Fruit fly (Drosophila melanogaster) whole organism: ENCODE data around the gene Arp8.

ENCODE experiments used
- CG8478 ChIP-seq: fragments of >200 bp; optimal IDR thresholded peaks from 2 replicates; lab custom pipeline; 2018; ENCODE audit warnings: inconsistent platforms
- Dll ChIP-seq: fragments of >200 bp; optimal IDR thresholded peaks from 2 replicates; lab custom pipeline; 2017
- EcR ChIP-seq, 2 experiments: fragments of >200 bp; optimal IDR thresholded peaks; 2 replicates each; lab custom pipeline; 2017; ENCODE audit warnings: missing biosample characterization in 2 of 2, missing genetic modification characterization in 2 of 2, missing genetic modification reagents in 2 of 2
- pan ChIP-seq: fragments of >200 bp; optimal IDR thresholded peaks from 2 replicates; lab custom pipeline; 2017
- psq ChIP-seq: fragments of >200 bp; optimal IDR thresholded peaks from 2 replicates; lab custom pipeline; 2017
- usp ChIP-seq: fragments of >200 bp; optimal IDR thresholded peaks from 2 replicates; lab custom pipeline; 2017; ENCODE audit warnings: missing biosample characterization, missing genetic modification characterization, mixed read lengths

Arp8 gene

dm6 chrX:17882769-17883168 is 22.2 kb upstream of the Arp8 start:
- TF ChIP-seq EcR (GFP tag; optimal IDR thresholded peaks at IDR 0.05; lab: Kevin White, UChicago), result no peak
- TF ChIP-seq Dll (lab: Kevin White, UChicago), result no peak
- TF ChIP-seq psq (lab: Kevin White, UChicago), result no peak
- TF ChIP-seq CG8478 (lab: Kevin White, UChicago), result no peak
- TF ChIP-seq pan (lab: Kevin White, UChicago), result no peak
- TF ChIP-seq usp (GFP tag; lab: Kevin White, UChicago), result no peak

dm6 chrX:17881138-17882121 is 20.8 kb upstream of the Arp8 start:
- TF ChIP-seq Dll (lab: Kevin White, UChicago), result no peak
- no peak for TF ChIP-seq pan (lab: Kevin White, UChicago)
- peak; percentile 54 to 55 for TF ChIP-seq EcR (GFP tag; optimal IDR thresholded peaks at IDR 0.05; lab: Kevin White, UChicago)
- no peak for TF ChIP-seq CG8478 (lab: Kevin White, UChicago)

dm6 chrX:17880269-17880889 is 19.8 kb upstream of the Arp8 start:
- TF ChIP-seq Dll (lab: Kevin White, UChicago) (no peak), CG8478 (lab: Kevin White, UChicago) (no peak), pan (lab: Kevin White, UChicago) (no peak), EcR (GFP tag; optimal IDR thresholded peaks at IDR 0.05; lab: Kevin White, UChicago) (no peak), psq (lab: Kevin White, UChicago) (no peak), usp (GFP tag; lab: Kevin White, UChicago) (no peak)

dm6 chrX:17879211-17879897 is 18.8 kb upstream of the Arp8 start:
- no peak for TF ChIP-seq Dll (lab: Kevin White, UChicago)
- TF ChIP-seq usp (GFP tag; lab: Kevin White, UChicago), result no peak
- TF ChIP-seq CG8478 (lab: Kevin White, UChicago), result no peak
- no peak for TF ChIP-seq psq (lab: Kevin White, UChicago)
- no peak for TF ChIP-seq pan (lab: Kevin White, UChicago)
- no peak for TF ChIP-seq EcR (GFP tag; optimal IDR thresholded peaks at IDR 0.05; lab: Kevin White, UChicago)

dm6 chrX:17878632-17879033 is 18.0 kb upstream of the Arp8 start:
- TF ChIP-seq EcR (GFP tag; optimal IDR thresholded peaks at IDR 0.05; lab: Kevin White, UChicago) (peak; percentile 65 to 89), psq (lab: Kevin White, UChicago) (no peak), Dll (lab: Kevin White, UChicago) (peak; percentile 51)

- TF ChIP-seq pan (lab: Kevin White, UChicago) (no peak), CG8478 (lab: Kevin White, UChicago) (no peak), EcR (GFP tag; optimal IDR thresholded peaks at IDR 0.05; lab: Kevin White, UChicago) (no peak), psq (lab: Kevin White, UChicago) (no peak), usp (GFP tag; lab: Kevin White, UChicago) (no peak), Dll (lab: Kevin White, UChicago) (no peak)
Measured at dm6 chrX:17877974-17878373, 17.4 kb upstream of the Arp8 start.

- TF ChIP-seq usp (GFP tag; lab: Kevin White, UChicago), result no peak
- TF ChIP-seq pan (lab: Kevin White, UChicago), result no peak
- TF ChIP-seq EcR (GFP tag; optimal IDR thresholded peaks at IDR 0.05; lab: Kevin White, UChicago), result no peak
- TF ChIP-seq CG8478 (lab: Kevin White, UChicago), result no peak
Measured at dm6 chrX:17876518-17876917, 15.9 kb upstream of the Arp8 start.

- TF ChIP-seq Dll (lab: Kevin White, UChicago) (no peak), CG8478 (lab: Kevin White, UChicago) (no peak), psq (lab: Kevin White, UChicago) (no peak), EcR (GFP tag; optimal IDR thresholded peaks at IDR 0.05; lab: Kevin White, UChicago) (no peak), pan (lab: Kevin White, UChicago) (no peak), usp (GFP tag; lab: Kevin White, UChicago) (no peak)
Measured at dm6 chrX:17875695-17876094, 15.1 kb upstream of the Arp8 start.

dm6 chrX:17875014-17875589 is 14.5 kb upstream of the Arp8 start:
- TF ChIP-seq EcR (GFP tag; optimal IDR thresholded peaks at IDR 0.05; lab: Kevin White, UChicago) (no peak), pan (lab: Kevin White, UChicago) (peak; percentile 54), CG8478 (lab: Kevin White, UChicago) (no peak), Dll (lab: Kevin White, UChicago) (no peak)

- TF ChIP-seq CG8478 (lab: Kevin White, UChicago) (no peak), EcR (GFP tag; optimal IDR thresholded peaks at IDR 0.05; lab: Kevin White, UChicago) (peak in 1 of 2 experiments; percentile 55)
Measured at dm6 chrX:17873329-17873728, 12.7 kb upstream of the Arp8 start.

dm6 chrX:17872310-17872709 is 11.7 kb upstream of the Arp8 start:
- TF ChIP-seq pan (lab: Kevin White, UChicago) (no peak), psq (lab: Kevin White, UChicago) (no peak), usp (GFP tag; lab: Kevin White, UChicago) (no peak), EcR (GFP tag; optimal IDR thresholded peaks at IDR 0.05; lab: Kevin White, UChicago) (no peak), Dll (lab: Kevin White, UChicago) (no peak)
